1 fruit fly cellular context compared by ENCODE assay signal in genomic region chr3L:2568274-2568673, dm6.
TF ChIP-seq lines count a peak whose summit lies in the region.

No protein-coding gene starts in this region.

TF ChIP-seq in whole organism, prepupa, 60 proteins besides CTCF, POLR2A, EP300 and RAD21 (continued from another document):
- no peak for TF ChIP-seq Gug (GFP tag; IDR thresholded peaks at IDR 0.05; lab: Robert Waterston, UW)
